Fruit fly (Drosophila melanogaster) whole organism, embryonic: ENCODE results near the gene CG8135.

Source experiments
- CG10654 ChIP-seq: fragments of 200-800 bp; sonication (Bioruptor generic); optimal IDR thresholded peaks from 2 replicates; lab custom pipeline; 2016; ENCODE audit warnings: missing biosample characterization, missing genetic modification characterization
- CG12104 ChIP-seq: fragments of 200-800 bp; sonication (Bioruptor generic); optimal IDR thresholded peaks from 3 replicates; lab custom pipeline; 2016; ENCODE audit warnings: missing biosample characterization, missing genetic modification characterization
- CG13424 ChIP-seq: fragments of 200-800 bp; sonication (Bioruptor generic); optimal IDR thresholded peaks from 2 replicates; lab custom pipeline; 2019; ENCODE audit warnings: missing biosample characterization, mild to moderate bottlenecking, missing genetic modification characterization, moderate library complexity
- CG14667 ChIP-seq: fragments of 200-800 bp; sonication (Bioruptor generic); IDR thresholded peaks from 2 replicates; pipeline ENCODE4 v1.3.6; 2022; ENCODE audit warnings: missing biosample characterization, missing genetic modification characterization
- CG15601 ChIP-seq: fragments of 200-800 bp; sonication (Bioruptor generic); optimal IDR thresholded peaks from 3 replicates; lab custom pipeline; 2019; ENCODE audit warnings: missing biosample characterization, mild to moderate bottlenecking, missing genetic modification characterization, moderate library complexity
- CG1603 ChIP-seq: fragments of 200-800 bp; sonication (Bioruptor generic); optimal IDR thresholded peaks from 2 replicates; lab custom pipeline; 2019; ENCODE audit warnings: missing biosample characterization, mild to moderate bottlenecking, missing genetic modification characterization, moderate library complexity
- CG1647 ChIP-seq: fragments of 200-800 bp; sonication (Bioruptor generic); optimal IDR thresholded peaks from 3 replicates; lab custom pipeline; 2016; ENCODE audit warnings: missing biosample characterization, missing genetic modification characterization
- CG17359 ChIP-seq: fragments of 200-800 bp; sonication (Bioruptor generic); optimal IDR thresholded peaks from 3 replicates; lab custom pipeline; 2018; ENCODE audit warnings: missing biosample characterization, mild to moderate bottlenecking, missing genetic modification characterization, moderate library complexity
- CG18011 ChIP-seq: fragments of 200-800 bp; sonication (Bioruptor generic); optimal IDR thresholded peaks from 2 replicates; lab custom pipeline; 2017; ENCODE audit warnings: missing biosample characterization, missing genetic modification characterization, mild to moderate bottlenecking, moderate library complexity, missing genotype
- CG18262 ChIP-seq: fragments of 200-800 bp; optimal IDR thresholded peaks from 3 replicates; lab custom pipeline; 2019; ENCODE audit warnings: missing biosample characterization, mild to moderate bottlenecking, missing genetic modification characterization, moderate library complexity
- CG18599 ChIP-seq: fragments of 200-800 bp; sonication (Bioruptor generic); optimal IDR thresholded peaks from 3 replicates; lab custom pipeline; 2017; ENCODE audit warnings: missing biosample characterization, missing genetic modification characterization, mild to moderate bottlenecking, moderate library complexity, missing genetic modification reagents
- CG18764 ChIP-seq: fragments of 200-800 bp; sonication (Bioruptor generic); optimal IDR thresholded peaks from 3 replicates; lab custom pipeline; 2016; ENCODE audit warnings: missing biosample characterization, missing genetic modification characterization
- CG2678 ChIP-seq: fragments of 200-800 bp; sonication (Bioruptor generic); optimal IDR thresholded peaks from 3 replicates; lab custom pipeline; 2019; ENCODE audit warnings: missing biosample characterization, mild to moderate bottlenecking, missing genetic modification characterization, moderate library complexity
- CG2875 ChIP-seq: fragments of 200-800 bp; sonication (Bioruptor generic); optimal IDR thresholded peaks from 2 replicates; lab custom pipeline; 2017; ENCODE audit warnings: missing biosample characterization, mild to moderate bottlenecking, missing genetic modification characterization, missing genetic modification reagents
- CG34376 ChIP-seq: fragments of 200-800 bp; sonication (Bioruptor generic); optimal IDR thresholded peaks from 2 replicates; lab custom pipeline; 2018; ENCODE audit warnings: missing biosample characterization, mild to moderate bottlenecking, missing genetic modification characterization
- CG7271 ChIP-seq: fragments of 200-800 bp; sonication (Bioruptor generic); optimal IDR thresholded peaks from 2 replicates; lab custom pipeline; 2018; ENCODE audit warnings: missing biosample characterization, mild to moderate bottlenecking, missing genetic modification characterization, moderate library complexity
- CG7357 ChIP-seq: fragments of 200-800 bp; sonication (Bioruptor generic); IDR thresholded peaks from 3 replicates; pipeline ENCODE4 v1.3.6; 2022; ENCODE audit warnings: missing biosample characterization, missing genetic modification characterization
- CG7372 ChIP-seq: fragments of 200-800 bp; sonication (Bioruptor generic); IDR thresholded peaks from 2 replicates; pipeline ENCODE4 v1.3.6; 2022; ENCODE audit warnings: missing biosample characterization, missing genetic modification characterization
- CG8924 ChIP-seq: fragments of 200-800 bp; optimal IDR thresholded peaks from 3 replicates; lab custom pipeline; 2019; ENCODE audit warnings: missing biosample characterization, mild to moderate bottlenecking, missing genetic modification characterization, moderate library complexity
- CG9727 ChIP-seq: fragments of 200-800 bp; sonication (Bioruptor generic); optimal IDR thresholded peaks from 3 replicates; lab custom pipeline; 2017; ENCODE audit warnings: missing biosample characterization, mild to moderate bottlenecking, missing genetic modification characterization
- CHES-1-like ChIP-seq: fragments of 200-800 bp; sonication (Bioruptor generic); optimal IDR thresholded peaks from 2 replicates; lab custom pipeline; 2016; ENCODE audit warnings: missing biosample characterization, missing genetic modification characterization
- D ChIP-seq, 2 experiments: fragments of 200-800 bp in 1 of 2; fragments of >200 bp in 1 of 2; sonication (Bioruptor generic) in 1 of 2; optimal IDR thresholded peaks; 2 replicates in 1 of 2; 3 replicates in 1 of 2; lab custom pipeline; 2017; ENCODE audit warnings: mild to moderate bottlenecking in 1 of 2, missing biosample characterization in 1 of 2, missing genetic modification characterization in 1 of 2, missing genetic modification reagents in 1 of 2
- Eip74EF ChIP-seq, 2 experiments: fragments of 200-800 bp in 1 of 2; fragments of >200 bp in 1 of 2; sonication (Bioruptor generic) in 1 of 2; optimal IDR thresholded peaks; 2 replicates each; lab custom pipeline; 2017 to 2019; ENCODE audit warnings: missing biosample characterization in 2 of 2, missing genetic modification characterization in 2 of 2, mild to moderate bottlenecking in 1 of 2, moderate library complexity in 1 of 2
- Ets65A ChIP-seq: fragments of 200-800 bp; sonication (Bioruptor generic); peaks from one replicate; lab custom pipeline; 2016; ENCODE audit warnings: missing biosample characterization, missing genetic modification characterization
- HHEX ChIP-seq: fragments of 200-800 bp; sonication (Bioruptor generic); optimal IDR thresholded peaks from 3 replicates; lab custom pipeline; 2017; ENCODE audit warnings: missing biosample characterization, mild to moderate bottlenecking, missing genetic modification characterization, missing genetic modification reagents
- MTF-1 ChIP-seq: fragments of 200-800 bp; sonication (Bioruptor generic); optimal IDR thresholded peaks from 2 replicates; lab custom pipeline; 2018; ENCODE audit warnings: missing biosample characterization, mild to moderate bottlenecking, missing genetic modification characterization, borderline replicate concordance
- Max ChIP-seq: fragments of 200-800 bp; sonication (Bioruptor generic); optimal IDR thresholded peaks from 2 replicates; lab custom pipeline; 2016; ENCODE audit warnings: missing biosample characterization, mild to moderate bottlenecking, missing genetic modification characterization
- Nf-YA ChIP-seq: fragments of 200-800 bp; sonication (Bioruptor generic); IDR thresholded peaks from 2 replicates; pipeline ENCODE4 v1.3.6; 2022; ENCODE audit warnings: missing biosample characterization, missing genetic modification characterization
- Pdp1 ChIP-seq, 2 experiments: fragments of 200-800 bp; sonication (Bioruptor generic); optimal IDR thresholded peaks; 3 replicates each; lab custom pipeline; 2016; ENCODE audit warnings: missing biosample characterization in 2 of 2, missing genetic modification characterization in 2 of 2, mild to moderate bottlenecking in 1 of 2, moderate library complexity in 1 of 2
- Ptx1 ChIP-seq: fragments of 200-800 bp; sonication (Bioruptor generic); IDR thresholded peaks from 2 replicates; pipeline ENCODE4 v1.3.6; 2022; ENCODE audit warnings: missing biosample characterization, missing genetic modification characterization
- Sox100B ChIP-seq: fragments of 200-800 bp; sonication (Bioruptor generic); optimal IDR thresholded peaks from 3 replicates; lab custom pipeline; 2018; ENCODE audit warnings: missing biosample characterization, mild to moderate bottlenecking, missing genetic modification characterization
- Spps ChIP-seq: fragments of 200-800 bp; sonication (Bioruptor generic); optimal IDR thresholded peaks from 2 replicates; lab custom pipeline; 2018; ENCODE audit warnings: missing biosample characterization, mild to moderate bottlenecking, missing genetic modification characterization
- Taf1 ChIP-seq: fragments of 200-800 bp; sonication (Bioruptor generic); IDR thresholded peaks from 2 replicates; pipeline ENCODE4 v1.3.6; 2022; ENCODE audit warnings: missing biosample characterization, missing genetic modification characterization
- ara ChIP-seq: fragments of 200-800 bp; sonication (Bioruptor generic); IDR thresholded peaks from 2 replicates; pipeline ENCODE4 v1.3.6; 2022; ENCODE audit warnings: missing biosample characterization, missing genetic modification characterization
- corto ChIP-seq: fragments of 200-800 bp; sonication (Bioruptor generic); optimal IDR thresholded peaks from 2 replicates; lab custom pipeline; 2016; ENCODE audit warnings: missing biosample characterization, mild to moderate bottlenecking, missing genetic modification characterization, moderate library complexity
- dmrt99B ChIP-seq: fragments of 200-800 bp; sonication (Bioruptor generic); optimal IDR thresholded peaks from 2 replicates; lab custom pipeline; 2018; ENCODE audit warnings: missing biosample characterization, mild to moderate bottlenecking, missing genetic modification characterization, moderate library complexity
- dpn ChIP-seq, 2 experiments: fragments of 200-800 bp; sonication (Bioruptor generic); optimal IDR thresholded peaks; 3 replicates each; lab custom pipeline; 2016; ENCODE audit warnings: missing biosample characterization in 2 of 2, missing genetic modification characterization in 2 of 2
- fd64A ChIP-seq: fragments of 200-800 bp; sonication (Bioruptor generic); optimal IDR thresholded peaks from 3 replicates; lab custom pipeline; 2018; ENCODE audit warnings: missing biosample characterization, mild to moderate bottlenecking, missing genetic modification characterization
- her ChIP-seq: fragments of 200-800 bp; sonication (Bioruptor generic); optimal IDR thresholded peaks from 2 replicates; lab custom pipeline; 2016; ENCODE audit warnings: missing biosample characterization, missing genetic modification characterization
- kni ChIP-seq: fragments of 200-800 bp; sonication (Bioruptor generic); optimal IDR thresholded peaks from 3 replicates; lab custom pipeline; 2017; ENCODE audit warnings: mild to moderate bottlenecking, missing biosample characterization, missing genetic modification reagents, missing genetic modification characterization
- phol ChIP-seq: fragments of 200-800 bp; sonication (Bioruptor generic); optimal IDR thresholded peaks from 3 replicates; lab custom pipeline; 2018; ENCODE audit warnings: missing biosample characterization, mild to moderate bottlenecking, missing genetic modification characterization, moderate library complexity
- pnt ChIP-seq: fragments of 200-800 bp; sonication (Bioruptor generic); optimal IDR thresholded peaks from 3 replicates; lab custom pipeline; 2016; ENCODE audit warnings: missing biosample characterization, missing genetic modification characterization
- psq ChIP-seq: fragments of 200-800 bp; sonication (Bioruptor generic); optimal IDR thresholded peaks from 2 replicates; lab custom pipeline; 2017; ENCODE audit warnings: missing biosample characterization, missing genetic modification characterization
- salm ChIP-seq: fragments of 200-800 bp; sonication (Bioruptor generic); optimal IDR thresholded peaks from 2 replicates; lab custom pipeline; 2018; ENCODE audit warnings: missing biosample characterization, mild to moderate bottlenecking, missing genetic modification characterization
- sens ChIP-seq: fragments of 200-800 bp; sonication (Bioruptor generic); peaks from one replicate; lab custom pipeline; 2016; ENCODE audit warnings: missing biosample characterization, missing genetic modification characterization
- ssp ChIP-seq: fragments of 200-800 bp; sonication (Bioruptor generic); IDR thresholded peaks from 2 replicates; pipeline ENCODE4 v1.3.6; 2022; ENCODE audit warnings: missing biosample characterization, missing genetic modification characterization
- zfh1 ChIP-seq: fragments of 200-800 bp; sonication (Bioruptor generic); IDR thresholded peaks from 3 replicates; pipeline ENCODE4 v1.3.6; 2022; ENCODE audit warnings: missing biosample characterization, missing genetic modification characterization
- zfh2 ChIP-seq: fragments of 200-800 bp; sonication (Bioruptor generic); optimal IDR thresholded peaks from 2 replicates; lab custom pipeline; 2016; ENCODE audit warnings: missing biosample characterization, missing genetic modification characterization

CG8135 gene

DNA sequence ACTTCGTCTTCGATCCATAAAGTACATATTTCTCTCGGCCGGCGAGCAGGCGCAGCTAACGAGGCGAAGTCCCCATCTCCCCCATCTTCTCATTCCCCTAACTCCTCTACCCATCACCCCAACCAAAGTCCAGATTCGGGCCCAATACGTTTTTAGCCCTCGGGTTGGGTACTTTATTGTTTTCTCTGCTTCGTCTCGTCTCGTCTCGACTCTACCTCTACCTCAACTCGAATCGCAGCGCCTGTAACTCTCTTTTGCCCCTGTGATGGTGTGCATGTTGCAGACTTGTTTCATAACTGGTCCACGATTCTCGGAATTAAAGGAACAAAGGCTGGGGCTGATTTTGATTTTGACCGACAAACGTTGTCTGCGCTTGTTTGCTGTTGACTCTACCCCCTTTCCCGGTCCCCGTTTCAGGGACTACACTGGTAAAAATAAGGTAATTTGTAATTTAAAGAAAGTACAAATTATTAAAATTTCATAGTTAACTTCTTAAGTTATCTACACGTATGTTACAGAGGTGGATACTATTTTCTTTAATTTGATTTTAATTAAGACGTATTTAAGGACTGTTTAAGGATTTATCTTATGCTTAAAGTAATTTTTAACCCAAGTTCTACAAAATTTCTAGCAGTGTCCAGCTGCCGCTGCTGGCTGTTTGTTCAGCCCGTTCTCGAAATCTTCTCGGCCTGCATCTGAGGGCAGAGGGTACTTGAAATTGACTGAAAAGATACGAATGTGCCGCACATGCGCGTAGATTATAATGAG is 25.4 kb upstream of the CG8135 start (continued):
- TF ChIP-seq CG2875 (GFP tag; lab: Kevin White, UChicago) (peak; percentile 35), CG17359 (tag; lab: Kevin White, UChicago) (peak; percentile 5), pnt (GFP tag; lab: Kevin White, UChicago) (no peak), CG7271 (tag; lab: Kevin White, UChicago) (no peak), CG7357 (GFP tag; lab: Robert Waterston, UW) (peak; percentile 32; the same call in 1 of the 3 replicates), zfh2 (GFP tag; lab: Kevin White, UChicago) (no peak), Spps (tag; lab: Kevin White, UChicago) (peak; percentile 63), Eip74EF (GFP tag; optimal IDR thresholded peaks at IDR 0.05; lab: Kevin White, UChicago) (peak in 1 of 2 experiments; percentile 66), Sox100B (GFP tag; lab: Kevin White, UChicago) (peak; percentile 70), Nf-YA (GFP tag; lab: Robert Waterston, UW) (0 out of 2 replicates have a peak, but pooled peaks have one; percentile 8), CG1603 (tag; lab: Kevin White, UChicago) (peak; percentile 51), D (optimal IDR thresholded peaks at IDR 0.05; lab: Kevin White, UChicago) (no peak), D (GFP tag; optimal IDR thresholded peaks at IDR 0.05; lab: Kevin White, UChicago) (peak; percentile 74), ara (GFP tag; lab: Robert Waterston, UW) (peak; percentile 56; the same call in 1 of the 2 replicates), Taf1 (GFP tag; lab: Robert Waterston, UW) (no peak), ssp (GFP tag; lab: Robert Waterston, UW) (no peak), CG7372 (GFP tag; lab: Robert Waterston, UW) (no peak), psq (GFP tag; lab: Kevin White, UChicago) (peak; percentile 15), MTF-1 (GFP tag; lab: Kevin White, UChicago) (no peak), CG13424 (tag; lab: Kevin White, UChicago) (peak; percentile 50), CG34376 (no peak), CG18262 (tag; lab: Kevin White, UChicago) (peak; percentile 91), CG9727 (GFP tag; lab: Kevin White, UChicago) (peak; percentile 91), CHES-1-like (GFP tag; lab: Kevin White, UChicago) (no peak), salm (tag; lab: Kevin White, UChicago) (peak; percentile 4), CG14667 (GFP tag; lab: Robert Waterston, UW) (no peak), CG1647 (GFP tag; lab: Kevin White, UChicago) (no peak), dpn (GFP tag; optimal IDR thresholded peaks at IDR 0.05; lab: Kevin White, UChicago) (peak in 1 of 2 experiments; percentile 20), CG12104 (GFP tag; lab: Kevin White, UChicago) (peak; percentile 27), CG2678 (tag; lab: Kevin White, UChicago) (peak; percentile 66), dmrt99B (tag; lab: Kevin White, UChicago) (peak; percentile 48), Ets65A (GFP tag; lab: Kevin White, UChicago) (peak; percentile 32), Pdp1 (GFP tag; optimal IDR thresholded peaks at IDR 0.05; lab: Kevin White, UChicago) (peak; percentile 1 to 37), Max (GFP tag; lab: Kevin White, UChicago) (peak; percentile 24), corto (GFP tag; lab: Kevin White, UChicago) (peak; percentile 95), phol (tag; lab: Kevin White, UChicago) (peak; percentile 76), CG18599 (GFP tag; lab: Kevin White, UChicago) (peak; percentile 34), CG15601 (tag; lab: Kevin White, UChicago) (peak; percentile 78), CG8924 (peak; percentile 78), CG18011 (GFP tag; lab: Kevin White, UChicago) (no peak), zfh1 (peak; percentile 42; the same call in 1 of the 3 replicates), HHEX (GFP tag; lab: Kevin White, UChicago) (peak; percentile 25), fd64A (no peak), CG18764 (peak; percentile 25), Ptx1 (GFP tag; lab: Robert Waterston, UW) (peak; percentile 21; the same call in 1 of the 2 replicates), kni (GFP tag; lab: Kevin White, UChicago) (peak; percentile 90), sens (peak; percentile 97), CG10654 (GFP tag; lab: Kevin White, UChicago) (peak; percentile 11), her (GFP tag; lab: Kevin White, UChicago) (no peak)
